Fruit fly (Drosophila melanogaster) whole organism, embryonic: ENCODE measurements around the gene HUWE1.

Source experiments
- Ada2b ChIP-seq: fragments of 200-800 bp; sonication (Bioruptor generic); IDR thresholded peaks from 2 replicates; pipeline ENCODE4 v1.3.6; 2022; ENCODE audit warnings: missing biosample characterization, missing genetic modification characterization
- CG10274 ChIP-seq: fragments of 200-800 bp; sonication (Bioruptor generic); optimal IDR thresholded peaks from 3 replicates; lab custom pipeline; 2017; ENCODE audit warnings: missing biosample characterization, mild to moderate bottlenecking, missing genetic modification characterization
- CG10565 ChIP-seq: fragments of 200-800 bp; sonication (Bioruptor generic); optimal IDR thresholded peaks from 3 replicates; lab custom pipeline; 2016; ENCODE audit warnings: missing biosample characterization, mild to moderate bottlenecking, missing genetic modification characterization
- CG11247 ChIP-seq: fragments of 200-800 bp; sonication (Bioruptor generic); IDR thresholded peaks from 2 replicates; pipeline ENCODE4 v1.3.6; 2022; ENCODE audit warnings: missing biosample characterization, missing genetic modification characterization
- CG11398 ChIP-seq: fragments of 200-800 bp; sonication (Bioruptor generic); optimal IDR thresholded peaks from 2 replicates; lab custom pipeline; 2016; ENCODE audit warnings: missing biosample characterization, missing genetic modification characterization
- CG11456 ChIP-seq: fragments of 200-800 bp; sonication (Bioruptor generic); IDR thresholded peaks from 3 replicates; pipeline ENCODE4 v1.3.6; 2022; ENCODE audit warnings: missing biosample characterization, missing genetic modification characterization
- CG11696 ChIP-seq: fragments of 200-800 bp; sonication (Bioruptor generic); IDR thresholded peaks from 2 replicates; pipeline ENCODE4 v1.3.6; 2022; ENCODE audit warnings: missing biosample characterization, missing genetic modification characterization
- CG12155 ChIP-seq: fragments of 200-800 bp; sonication (Bioruptor generic); optimal IDR thresholded peaks from 3 replicates; lab custom pipeline; 2016; ENCODE audit warnings: missing biosample characterization, missing genetic modification characterization
- CG16863 ChIP-seq: fragments of 200-800 bp; sonication (Bioruptor generic); optimal IDR thresholded peaks from 3 replicates; lab custom pipeline; 2016; ENCODE audit warnings: missing biosample characterization, missing genetic modification characterization
- CG17802 ChIP-seq: fragments of 200-800 bp; sonication (Bioruptor generic); optimal IDR thresholded peaks from 2 replicates; lab custom pipeline; 2018; ENCODE audit warnings: missing biosample characterization, mild to moderate bottlenecking, missing genetic modification characterization, moderate library complexity
- CG1792 ChIP-seq: fragments of 200-800 bp; sonication (Bioruptor generic); optimal IDR thresholded peaks from 2 replicates; lab custom pipeline; 2016; ENCODE audit warnings: missing biosample characterization, missing genetic modification characterization
- CG18619 ChIP-seq: fragments of 200-800 bp; sonication (Bioruptor generic); optimal IDR thresholded peaks from 3 replicates; lab custom pipeline; 2017; ENCODE audit warnings: missing biosample characterization, mild to moderate bottlenecking, missing genetic modification characterization
- CG2120 ChIP-seq: fragments of 200-800 bp; sonication (Bioruptor generic); optimal IDR thresholded peaks from 3 replicates; lab custom pipeline; 2016; ENCODE audit warnings: missing biosample characterization, missing genetic modification characterization
- CG33213 ChIP-seq: fragments of 200-800 bp; sonication (Bioruptor generic); optimal IDR thresholded peaks from 3 replicates; lab custom pipeline; 2016; ENCODE audit warnings: missing biosample characterization, missing genetic modification characterization
- CG34422 ChIP-seq: fragments of 200-800 bp; sonication (Bioruptor generic); IDR thresholded peaks from 3 replicates; pipeline ENCODE4 v1.3.6; 2022; ENCODE audit warnings: missing biosample characterization, missing genetic modification characterization
- CG3995 ChIP-seq: fragments of 200-800 bp; sonication (Bioruptor generic); optimal IDR thresholded peaks from 3 replicates; lab custom pipeline; 2016; ENCODE audit warnings: missing biosample characterization, missing genetic modification characterization
- CG4707 ChIP-seq: fragments of 200-800 bp; sonication (Bioruptor generic); optimal IDR thresholded peaks from 2 replicates; lab custom pipeline; 2018; ENCODE audit warnings: missing biosample characterization, mild to moderate bottlenecking, missing genetic modification characterization, moderate library complexity
- CHES-1-like ChIP-seq: fragments of 200-800 bp; sonication (Bioruptor generic); optimal IDR thresholded peaks from 2 replicates; lab custom pipeline; 2016; ENCODE audit warnings: missing biosample characterization, missing genetic modification characterization
- Dfd ChIP-seq, 2 experiments: fragments of >200 bp; optimal IDR thresholded peaks; 2 replicates each; lab custom pipeline; 2017; ENCODE audit warnings: missing biosample characterization in 2 of 2, missing genetic modification characterization in 2 of 2
- Dll ChIP-seq: fragments of 200-800 bp; sonication (Bioruptor generic); IDR thresholded peaks from 4 replicates; pipeline ENCODE4 v1.3.6; 2022; ENCODE audit warnings: missing biosample characterization, missing genetic modification characterization; ENCODE audit not compliant: partially characterized antibody
- Dp ChIP-seq: fragments of 200-800 bp; sonication (Bioruptor generic); optimal IDR thresholded peaks from 2 replicates; lab custom pipeline; 2018; ENCODE audit warnings: missing biosample characterization, mild to moderate bottlenecking, missing genetic modification characterization, moderate library complexity
- H15 ChIP-seq: fragments of 200-800 bp; sonication (Bioruptor generic); IDR thresholded peaks from 3 replicates; pipeline ENCODE4 v1.3.6; 2022; ENCODE audit warnings: missing biosample characterization, missing genetic modification characterization
- Lpt ChIP-seq: fragments of >200 bp; optimal IDR thresholded peaks from 2 replicates; lab custom pipeline; 2018; ENCODE audit warnings: missing biosample characterization, missing genetic modification characterization
- Mes4 ChIP-seq: fragments of 200-800 bp; sonication (Bioruptor generic); optimal IDR thresholded peaks from 2 replicates; lab custom pipeline; 2016; ENCODE audit warnings: missing biosample characterization, missing genetic modification characterization
- Nf-YA ChIP-seq: fragments of 200-800 bp; sonication (Bioruptor generic); IDR thresholded peaks from 2 replicates; pipeline ENCODE4 v1.3.6; 2022; ENCODE audit warnings: missing biosample characterization, missing genetic modification characterization
- Sox100B ChIP-seq: fragments of 200-800 bp; sonication (Bioruptor generic); optimal IDR thresholded peaks from 3 replicates; lab custom pipeline; 2018; ENCODE audit warnings: missing biosample characterization, mild to moderate bottlenecking, missing genetic modification characterization
- Sry-β ChIP-seq: fragments of 200-800 bp; sonication (Bioruptor generic); optimal IDR thresholded peaks from 2 replicates; lab custom pipeline; 2018; ENCODE audit warnings: missing biosample characterization, mild to moderate bottlenecking, missing genetic modification characterization, moderate library complexity
- Taf1 ChIP-seq: fragments of 200-800 bp; sonication (Bioruptor generic); IDR thresholded peaks from 2 replicates; pipeline ENCODE4 v1.3.6; 2022; ENCODE audit warnings: missing biosample characterization, missing genetic modification characterization
- Vsx1 ChIP-seq: fragments of 200-800 bp; sonication (Bioruptor generic); optimal IDR thresholded peaks from 2 replicates; lab custom pipeline; 2017; ENCODE audit warnings: missing biosample characterization, mild to moderate bottlenecking, missing genetic modification characterization, missing genetic modification reagents
- amos ChIP-seq: fragments of 200-800 bp; sonication (Bioruptor generic); IDR thresholded peaks from 2 replicates; pipeline ENCODE4 v1.3.6; 2022; ENCODE audit warnings: missing biosample characterization, missing genetic modification characterization; ENCODE audit not compliant: partially characterized antibody
- bab2 ChIP-seq: fragments of 200-800 bp; sonication (Bioruptor generic); optimal IDR thresholded peaks from 2 replicates; lab custom pipeline; 2016; ENCODE audit warnings: missing biosample characterization, missing genetic modification characterization
- cad ChIP-seq: fragments of >200 bp; optimal IDR thresholded peaks from 2 replicates; lab custom pipeline; 2017; ENCODE audit warnings: missing biosample characterization, missing genetic modification characterization
- cg ChIP-seq: fragments of 200-800 bp; sonication (Bioruptor generic); optimal IDR thresholded peaks from 3 replicates; lab custom pipeline; 2019; ENCODE audit warnings: missing biosample characterization, mild to moderate bottlenecking, missing genetic modification characterization, moderate library complexity
- chn ChIP-seq: fragments of 200-800 bp; sonication (Bioruptor generic); optimal IDR thresholded peaks from 2 replicates; lab custom pipeline; 2016; ENCODE audit warnings: missing biosample characterization, missing genetic modification characterization
- dmrt11E ChIP-seq: fragments of 200-800 bp; sonication (Bioruptor generic); optimal IDR thresholded peaks from 3 replicates; lab custom pipeline; 2018; ENCODE audit warnings: missing biosample characterization, mild to moderate bottlenecking, missing genetic modification characterization, moderate library complexity
- ems ChIP-seq: fragments of 200-800 bp; sonication (Bioruptor generic); optimal IDR thresholded peaks from 3 replicates; lab custom pipeline; 2016; ENCODE audit warnings: missing biosample characterization, missing genetic modification characterization
- gt ChIP-seq: fragments of 200-800 bp; sonication (Bioruptor generic); IDR thresholded peaks from 2 replicates; pipeline ENCODE4 v1.3.6; 2022; ENCODE audit warnings: missing biosample characterization, missing genetic modification characterization
- ham ChIP-seq: fragments of 200-800 bp; sonication (Bioruptor generic); IDR thresholded peaks from 2 replicates; pipeline ENCODE4 v1.3.6; 2022; ENCODE audit warnings: missing biosample characterization, missing genetic modification characterization
- her ChIP-seq: fragments of 200-800 bp; sonication (Bioruptor generic); optimal IDR thresholded peaks from 2 replicates; lab custom pipeline; 2016; ENCODE audit warnings: missing biosample characterization, missing genetic modification characterization
- hkb ChIP-seq, 2 experiments: fragments of 200-800 bp in 1 of 2; fragments of >200 bp in 1 of 2; sonication (Bioruptor generic) in 1 of 2; IDR thresholded peaks in 1 of 2; optimal IDR thresholded peaks in 1 of 2; 2 replicates each; pipeline versions ENCODE4 v1.3.6 to Lab custom; 2017 to 2022; ENCODE audit warnings: missing biosample characterization in 1 of 2, missing genetic modification characterization in 1 of 2
- lab ChIP-seq: fragments of 200-800 bp; sonication (Bioruptor generic); optimal IDR thresholded peaks from 3 replicates; lab custom pipeline; 2017; ENCODE audit warnings: missing biosample characterization, missing genetic modification characterization, mild to moderate bottlenecking, moderate library complexity, missing genetic modification reagents
- peb ChIP-seq: fragments of 200-800 bp; sonication (Bioruptor generic); IDR thresholded peaks from 2 replicates; pipeline ENCODE4 v1.3.6; 2022; ENCODE audit warnings: missing biosample characterization, missing genetic modification characterization
- psq ChIP-seq: fragments of 200-800 bp; sonication (Bioruptor generic); optimal IDR thresholded peaks from 2 replicates; lab custom pipeline; 2017; ENCODE audit warnings: missing biosample characterization, missing genetic modification characterization
- row ChIP-seq: fragments of 200-800 bp; sonication (Bioruptor generic); IDR thresholded peaks from 3 replicates; pipeline ENCODE4 v1.3.6; 2022; ENCODE audit warnings: missing biosample characterization, missing genetic modification characterization
- schlank ChIP-seq: fragments of 200-800 bp; sonication (Bioruptor generic); optimal IDR thresholded peaks from 2 replicates; lab custom pipeline; 2018; ENCODE audit warnings: missing biosample characterization, mild to moderate bottlenecking, missing genetic modification characterization
- shn ChIP-seq: fragments of 200-800 bp; sonication (Bioruptor generic); optimal IDR thresholded peaks from 3 replicates; lab custom pipeline; 2016; ENCODE audit warnings: missing biosample characterization, missing genetic modification characterization
- slbo ChIP-seq: fragments of 200-800 bp; sonication (Bioruptor generic); IDR thresholded peaks from 2 replicates; pipeline ENCODE4 v1.3.6; 2022; ENCODE audit warnings: missing biosample characterization, missing genetic modification characterization
- slou ChIP-seq: fragments of 200-800 bp; sonication (Bioruptor generic); optimal IDR thresholded peaks from 3 replicates; lab custom pipeline; 2016; ENCODE audit warnings: missing biosample characterization, missing genetic modification characterization
- unc-4 ChIP-seq: fragments of 200-800 bp; sonication (Bioruptor generic); IDR thresholded peaks from 2 replicates; pipeline ENCODE4 v1.3.6; 2022; ENCODE audit warnings: missing biosample characterization, missing genetic modification characterization; ENCODE audit not compliant: partially characterized antibody
- zen ChIP-seq: fragments of 200-800 bp; sonication (Bioruptor generic); optimal IDR thresholded peaks from 3 replicates; lab custom pipeline; 2018; ENCODE audit warnings: missing biosample characterization, mild to moderate bottlenecking, missing genetic modification characterization, moderate library complexity
- zf30C ChIP-seq: fragments of 200-800 bp; sonication (Bioruptor generic); optimal IDR thresholded peaks from 3 replicates; lab custom pipeline; 2018; ENCODE audit warnings: missing biosample characterization, mild to moderate bottlenecking, missing genetic modification characterization
- zfh1 ChIP-seq: fragments of 200-800 bp; sonication (Bioruptor generic); IDR thresholded peaks from 3 replicates; pipeline ENCODE4 v1.3.6; 2022; ENCODE audit warnings: missing biosample characterization, missing genetic modification characterization

Gene HUWE1

DNA sequence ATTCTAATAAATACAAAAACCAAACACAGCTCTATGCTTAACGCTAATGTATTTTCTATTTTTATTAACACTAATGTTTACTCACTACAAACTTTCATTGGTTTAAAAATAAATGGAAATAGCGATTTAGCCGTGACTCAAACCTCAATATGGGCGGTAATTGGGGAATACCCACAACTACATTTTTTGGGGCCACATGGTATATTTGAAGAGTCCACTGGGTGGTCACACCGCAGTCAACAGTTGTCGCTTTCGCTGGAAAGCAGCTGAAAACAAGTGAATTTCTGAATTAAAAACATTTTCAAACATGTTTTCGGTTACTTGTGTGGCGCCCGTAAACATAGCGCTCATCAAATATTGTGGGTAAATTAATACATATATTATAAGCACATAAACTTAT, 36.5 kb downstream of the HUWE1 start, which contains the start of gene Mvd (continued):
- TF ChIP-seq CG10274 (GFP tag; lab: Kevin White, UChicago) (no peak), cad (GFP tag; lab: Kevin White, UChicago) (no peak), Dfd (GFP tag; optimal IDR thresholded peaks at IDR 0.05; lab: Kevin White, UChicago) (no peak), Mes4 (GFP tag; lab: Kevin White, UChicago) (no peak), unc-4 (GFP tag; lab: Robert Waterston, UW) (0 out of 2 replicates have a peak, but pooled peaks have one; percentile 35), slbo (GFP tag; lab: Robert Waterston, UW) (no peak), CG1792 (GFP tag; lab: Kevin White, UChicago) (no peak), H15 (no peak), CG34422 (GFP tag; lab: Robert Waterston, UW) (no peak; the same call in 2 of the 3 replicates), lab (GFP tag; lab: Kevin White, UChicago) (no peak), ham (GFP tag; lab: Robert Waterston, UW) (no peak), zf30C (GFP tag; lab: Kevin White, UChicago) (no peak), Sox100B (no peak), slou (GFP tag; lab: Kevin White, UChicago) (no peak), peb (GFP tag; lab: Robert Waterston, UW) (no peak), CG11456 (GFP tag; lab: Robert Waterston, UW) (no peak), Lpt (GFP tag; lab: Kevin White, UChicago) (no peak), Ada2b (GFP tag; lab: Robert Waterston, UW) (no peak), CG12155 (GFP tag; lab: Kevin White, UChicago) (no peak), Taf1 (GFP tag; lab: Robert Waterston, UW) (no peak), gt (no peak), Dll (GFP tag; lab: Robert Waterston, UW) (0 out of 4 replicates have a peak, but pooled peaks have one; percentile 17), chn (GFP tag; lab: Kevin White, UChicago) (no peak), CG18619 (no peak), CG10565 (GFP tag; lab: Kevin White, UChicago) (no peak), CG16863 (GFP tag; lab: Kevin White, UChicago) (no peak), CG2120 (no peak), CG4707 (no peak), zen (tag; lab: Kevin White, UChicago) (no peak), CHES-1-like (GFP tag; lab: Kevin White, UChicago) (no peak), amos (GFP tag; lab: Robert Waterston, UW) (peak; percentile 18; the same call in 1 of the 2 replicates), ems (no peak), psq (GFP tag; lab: Kevin White, UChicago) (no peak), Dp (GFP tag; lab: Kevin White, UChicago) (peak; percentile 53), zfh1 (GFP tag; lab: Robert Waterston, UW) (0 out of 3 replicates have a peak, but pooled peaks have one; percentile 21), CG33213 (GFP tag; lab: Kevin White, UChicago) (peak; percentile 31), CG3995 (GFP tag; lab: Kevin White, UChicago) (peak; percentile 89), bab2 (no peak), Nf-YA (GFP tag; lab: Robert Waterston, UW) (no peak), CG11398 (GFP tag; lab: Kevin White, UChicago) (no peak), CG11247 (GFP tag; lab: Robert Waterston, UW) (no peak), CG11696 (GFP tag; lab: Robert Waterston, UW) (no peak), shn (GFP tag; lab: Kevin White, UChicago) (no peak), Vsx1 (GFP tag; lab: Kevin White, UChicago) (no peak), hkb (optimal IDR thresholded peaks at IDR 0.05; lab: Kevin White, UChicago) (peak; percentile 17), hkb (GFP tag; IDR thresholded peaks at IDR 0.05; lab: Robert Waterston, UW) (no peak), Sry-β (no peak), cg (GFP tag; lab: Kevin White, UChicago) (no peak), schlank (tag; lab: Kevin White, UChicago) (no peak), dmrt11E (tag; lab: Kevin White, UChicago) (no peak), her (GFP tag; lab: Kevin White, UChicago) (no peak), row (GFP tag; lab: Robert Waterston, UW) (no peak; the same call in 1 of the 3 replicates), CG17802 (tag; lab: Kevin White, UChicago) (no peak)
